Fruit fly (Drosophila melanogaster) whole organism: Measurements from ENCODE around the gene bwa.

Experiments used
- CG8478 ChIP-seq: fragments of >200 bp; optimal IDR thresholded peaks from 2 replicates; lab custom pipeline; 2018; ENCODE audit warnings: inconsistent platforms
- Dll ChIP-seq: fragments of >200 bp; optimal IDR thresholded peaks from 2 replicates; lab custom pipeline; 2017
- EcR ChIP-seq, 2 experiments: fragments of >200 bp; optimal IDR thresholded peaks; 2 replicates each; lab custom pipeline; 2017; ENCODE audit warnings: missing biosample characterization in 2 of 2, missing genetic modification characterization in 2 of 2, missing genetic modification reagents in 2 of 2
- pan ChIP-seq: fragments of >200 bp; optimal IDR thresholded peaks from 2 replicates; lab custom pipeline; 2017
- psq ChIP-seq: fragments of >200 bp; optimal IDR thresholded peaks from 2 replicates; lab custom pipeline; 2017
- usp ChIP-seq: fragments of >200 bp; optimal IDR thresholded peaks from 2 replicates; lab custom pipeline; 2017; ENCODE audit warnings: missing biosample characterization, missing genetic modification characterization, mixed read lengths

DNA sequence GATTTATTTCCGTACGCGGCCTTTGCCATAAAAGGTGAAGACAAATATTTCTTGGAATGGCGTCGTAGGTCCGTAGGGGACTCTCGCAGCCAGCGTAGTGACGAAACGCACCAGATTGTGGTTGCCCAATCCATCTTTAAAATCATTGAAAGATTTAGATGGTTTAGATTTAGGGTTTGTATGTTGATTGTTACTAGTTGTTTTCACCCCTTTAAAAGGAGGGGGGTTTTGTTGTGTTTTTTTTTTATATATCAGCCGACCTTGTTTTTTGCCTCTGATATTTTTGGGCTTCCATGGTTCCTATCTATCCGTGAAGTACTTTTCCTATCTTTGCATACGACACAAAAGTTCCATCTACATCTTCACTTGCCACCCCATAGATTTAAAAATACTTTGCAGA lies 12.7 kb downstream of the bwa start:
- TF ChIP-seq pan = no peak
- no peak for TF ChIP-seq CG8478
- TF ChIP-seq usp = no peak
- no peak for TF ChIP-seq EcR (GFP tag; optimal IDR thresholded peaks at IDR 0.05; lab: Kevin White, UChicago)
- no peak for TF ChIP-seq psq
- TF ChIP-seq Dll (lab: Kevin White, UChicago) = no peak
